Fruit fly (Drosophila melanogaster): ENCODE results near the gene mAChR-B.

The mAChR-B gene

DNA sequence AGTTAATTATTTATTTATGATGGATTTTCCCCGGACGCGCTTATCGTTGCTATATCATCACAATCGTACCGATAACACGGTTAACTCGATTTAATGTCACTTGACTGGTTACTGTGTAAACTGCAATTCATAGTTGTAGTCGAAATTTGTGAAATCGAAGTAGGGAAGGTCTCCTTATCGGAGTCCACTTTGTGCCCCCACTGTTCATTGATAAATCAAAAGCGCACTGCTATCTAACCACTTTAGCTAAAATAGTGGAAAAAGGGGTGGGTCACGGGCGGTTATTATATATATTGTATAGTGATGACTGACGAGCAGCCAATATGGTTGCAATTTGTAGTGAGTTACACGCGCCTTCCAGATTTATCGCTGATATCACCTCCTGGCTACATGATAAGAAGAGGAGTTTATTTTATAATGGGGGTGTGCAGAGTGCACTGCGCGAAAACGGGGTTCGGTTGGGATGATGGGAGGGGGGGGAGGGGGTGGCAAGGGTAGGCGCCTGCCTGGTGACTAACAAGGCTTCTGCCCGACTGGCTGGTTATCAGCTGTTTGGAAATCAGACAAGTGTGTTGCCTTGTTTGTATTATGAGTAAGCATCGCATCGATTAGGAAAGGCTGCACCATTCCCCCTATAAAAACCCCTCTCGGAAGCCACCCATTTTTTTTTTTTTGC, 59.8 kb downstream of the mAChR-B start:
- TF ChIP-seq Hnf4 (GFP tag; optimal IDR thresholded peaks at IDR 0.05) (no peak), h (GFP tag; optimal IDR thresholded peaks at IDR 0.05) (no peak), lola (GFP tag; optimal IDR thresholded peaks at IDR 0.05) (no peak), dl (GFP tag; optimal IDR thresholded peaks at IDR 0.05; ENCODE audit: insufficient read depth in 1 of 2, partially characterized antibody in 2 of 2) (peak in 1 of 2 experiments; percentile 16), OdsH (GFP tag; optimal IDR thresholded peaks at IDR 0.05) (no peak), sv (GFP tag; optimal IDR thresholded peaks at IDR 0.05) (no peak), Hr83 (GFP tag; optimal IDR thresholded peaks at IDR 0.05; ENCODE audit: poor library complexity, severe bottlenecking) (peak; percentile 34), CG9705 (GFP tag; optimal IDR thresholded peaks at IDR 0.05) (no peak), Jra (GFP tag; optimal IDR thresholded peaks at IDR 0.05) (no peak), foxo (GFP tag; optimal IDR thresholded peaks at IDR 0.05) (no peak), fru (GFP tag; optimal IDR thresholded peaks at IDR 0.05) (peak; percentile 32), br (GFP tag; optimal IDR thresholded peaks at IDR 0.05) (no peak), Hr78 (GFP tag; optimal IDR thresholded peaks at IDR 0.05) (no peak)

DNA sequence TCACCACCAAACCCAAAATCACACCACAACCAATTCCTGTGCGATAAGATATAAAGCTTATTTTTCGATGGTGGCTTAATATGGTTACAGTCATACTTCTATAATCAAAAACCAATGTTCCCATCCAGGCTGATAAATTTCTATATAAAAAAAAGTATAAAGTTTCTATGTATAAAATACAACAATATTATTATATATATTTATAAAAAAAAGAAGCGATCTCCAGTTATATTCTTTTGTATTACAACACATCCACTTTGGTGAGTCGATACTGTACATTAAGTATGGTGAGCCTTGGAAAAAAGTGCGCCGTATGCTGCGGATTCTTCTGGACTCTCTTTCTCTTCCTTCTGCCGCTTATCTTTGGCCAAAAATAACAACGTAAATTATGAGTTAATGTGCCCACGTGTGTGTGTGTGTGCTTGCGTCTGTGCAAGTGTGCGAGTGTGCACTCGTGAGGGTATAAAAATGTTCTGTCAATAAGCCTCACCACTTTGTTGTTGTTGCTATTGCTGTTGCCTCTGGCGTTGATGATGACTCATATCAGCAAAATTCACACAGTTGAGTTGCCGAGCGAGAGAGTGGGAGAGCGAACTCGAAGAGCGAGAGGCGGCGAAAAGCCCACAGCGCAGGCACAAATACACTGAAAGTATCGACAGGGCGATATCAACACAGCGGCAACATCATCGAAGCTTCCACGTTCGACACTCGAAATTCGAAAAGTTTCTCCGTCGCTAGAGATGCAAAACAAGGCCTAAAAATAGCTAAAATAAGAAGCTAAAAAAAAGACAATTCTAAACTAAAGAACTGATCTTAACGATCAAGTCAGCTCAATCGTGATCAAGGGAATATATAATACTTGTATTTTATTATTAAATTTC, 60.6 kb downstream of the mAChR-B start:
- TF ChIP-seq CG32264 (GFP tag; optimal IDR thresholded peaks at IDR 0.05) (peak; percentile 36), GATAd (GFP tag; optimal IDR thresholded peaks at IDR 0.05) (no peak), Hr83 (GFP tag; optimal IDR thresholded peaks at IDR 0.05; ENCODE audit: poor library complexity, severe bottlenecking) (peak; percentile 77), CG9705 (GFP tag; optimal IDR thresholded peaks at IDR 0.05) (peak; percentile 23), OdsH (GFP tag; optimal IDR thresholded peaks at IDR 0.05) (peak; percentile 90), Hnf4 (GFP tag; optimal IDR thresholded peaks at IDR 0.05) (peak; percentile 62), dl (GFP tag; optimal IDR thresholded peaks at IDR 0.05; ENCODE audit: insufficient read depth in 1 of 2, partially characterized antibody in 2 of 2) (peak; percentile 78 to 90), usp (GFP tag; optimal IDR thresholded peaks at IDR 0.05) (no peak), lola (GFP tag; optimal IDR thresholded peaks at IDR 0.05) (no peak), HLH106 (tag; optimal IDR thresholded peaks at IDR 0.05) (peak; percentile 95), dmrt93B (GFP tag; optimal IDR thresholded peaks at IDR 0.05) (peak; percentile 74), Abd-B (GFP tag; optimal IDR thresholded peaks at IDR 0.05) (no peak), psq (GFP tag; optimal IDR thresholded peaks at IDR 0.05) (peak; percentile 95), sage (GFP tag; optimal IDR thresholded peaks at IDR 0.05) (peak; percentile 39), Hr78 (GFP tag; optimal IDR thresholded peaks at IDR 0.05) (no peak), Vsx2 (GFP tag; optimal IDR thresholded peaks at IDR 0.05; ENCODE audit: partially characterized antibody) (no peak), ey (GFP tag; optimal IDR thresholded peaks at IDR 0.05) (peak; percentile 48), brk (GFP tag; optimal IDR thresholded peaks at IDR 0.05) (peak; percentile 77), foxo (GFP tag; optimal IDR thresholded peaks at IDR 0.05) (peak in 1 of 2 experiments; percentile 88), CrebA (GFP tag; optimal IDR thresholded peaks at IDR 0.05; ENCODE audit: borderline replicate concordance) (no peak), pan (optimal IDR thresholded peaks at IDR 0.05) (no peak), tai (GFP tag; optimal IDR thresholded peaks at IDR 0.05) (peak; percentile 69), Dfd (GFP tag; optimal IDR thresholded peaks at IDR 0.05) (no peak), N (GFP tag; optimal IDR thresholded peaks at IDR 0.05) (no peak), Rel (GFP tag; optimal IDR thresholded peaks at IDR 0.05) (peak; percentile 59), Rel (tag; optimal IDR thresholded peaks at IDR 0.05) (peak; percentile 89), dsf (GFP tag; optimal IDR thresholded peaks at IDR 0.05; ENCODE audit: borderline replicate concordance) (peak; percentile 44), fru (GFP tag; optimal IDR thresholded peaks at IDR 0.05) (peak; percentile 87), woc (GFP tag; optimal IDR thresholded peaks at IDR 0.05) (peak; percentile 41), Jra (GFP tag; optimal IDR thresholded peaks at IDR 0.05) (peak; percentile 95), Mio (GFP tag; optimal IDR thresholded peaks at IDR 0.05) (peak; percentile 35), sv (GFP tag; optimal IDR thresholded peaks at IDR 0.05) (no peak), h (GFP tag; optimal IDR thresholded peaks at IDR 0.05) (peak; percentile 66), jim (GFP tag; optimal IDR thresholded peaks at IDR 0.05) (no peak), rgr (GFP tag; optimal IDR thresholded peaks at IDR 0.05) (peak; percentile 81), br (GFP tag; optimal IDR thresholded peaks at IDR 0.05) (peak; percentile 61), Dif (GFP tag; optimal IDR thresholded peaks at IDR 0.05; ENCODE audit: partially characterized antibody) (peak; percentile 85), Sp1 (GFP tag; optimal IDR thresholded peaks at IDR 0.05) (peak; percentile 95), Myc (optimal IDR thresholded peaks at IDR 0.05) (no peak)

Measured in whole organism, wandering third instar larva.